Fruit fly (Drosophila melanogaster) whole organism: ENCODE measurements around the gene CG33630.

Source experiments
- CG8478 ChIP-seq: fragments of >200 bp; optimal IDR thresholded peaks from 2 replicates; lab custom pipeline; 2018; ENCODE audit warnings: inconsistent platforms
- Dll ChIP-seq: fragments of >200 bp; optimal IDR thresholded peaks from 2 replicates; lab custom pipeline; 2017
- EcR ChIP-seq, 2 experiments: fragments of >200 bp; optimal IDR thresholded peaks; 2 replicates each; lab custom pipeline; 2017; ENCODE audit warnings: missing biosample characterization in 2 of 2, missing genetic modification characterization in 2 of 2, missing genetic modification reagents in 2 of 2
- pan ChIP-seq: fragments of >200 bp; optimal IDR thresholded peaks from 2 replicates; lab custom pipeline; 2017
- psq ChIP-seq: fragments of >200 bp; optimal IDR thresholded peaks from 2 replicates; lab custom pipeline; 2017
- usp ChIP-seq: fragments of >200 bp; optimal IDR thresholded peaks from 2 replicates; lab custom pipeline; 2017; ENCODE audit warnings: missing biosample characterization, missing genetic modification characterization, mixed read lengths

Gene CG33630

DNA sequence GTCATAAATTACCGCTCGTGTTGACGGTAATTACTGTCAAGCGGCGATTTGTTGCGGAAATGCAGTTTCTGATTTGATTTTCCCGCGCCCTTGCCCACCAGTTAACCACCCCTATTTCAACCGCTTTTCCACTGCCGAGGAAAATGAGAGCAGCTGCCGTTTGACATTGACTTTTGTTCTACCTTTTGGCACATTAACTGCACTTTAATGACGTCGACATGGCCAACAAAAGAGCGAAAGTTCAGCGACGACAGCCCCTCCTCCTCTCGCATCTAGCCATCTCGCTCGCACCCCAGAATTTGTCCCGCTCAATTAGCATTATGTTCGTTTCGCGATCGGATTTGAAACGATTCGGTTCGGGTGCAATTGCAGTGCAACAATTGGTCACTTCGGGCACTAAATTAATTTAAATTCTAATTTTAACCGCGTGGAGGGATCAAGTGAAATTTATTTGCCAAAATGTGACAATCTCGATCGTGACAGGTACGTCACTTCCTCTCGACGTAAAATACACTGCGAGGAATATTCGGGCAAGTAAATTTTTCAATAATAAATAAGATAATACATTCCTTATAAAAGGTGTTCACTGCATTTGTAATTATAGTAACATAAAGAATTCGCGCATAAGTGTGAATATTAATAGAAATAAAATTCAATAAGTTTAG lies 48.9 kb downstream of the CG33630 start:
- no peak for TF ChIP-seq usp
- no peak for TF ChIP-seq CG8478 (lab: Kevin White, UChicago)
- TF ChIP-seq pan (lab: Kevin White, UChicago), result no peak
- TF ChIP-seq EcR (GFP tag; optimal IDR thresholded peaks at IDR 0.05; lab: Kevin White, UChicago), result no peak
- TF ChIP-seq psq (lab: Kevin White, UChicago), result no peak
- no peak for TF ChIP-seq Dll (lab: Kevin White, UChicago)

DNA sequence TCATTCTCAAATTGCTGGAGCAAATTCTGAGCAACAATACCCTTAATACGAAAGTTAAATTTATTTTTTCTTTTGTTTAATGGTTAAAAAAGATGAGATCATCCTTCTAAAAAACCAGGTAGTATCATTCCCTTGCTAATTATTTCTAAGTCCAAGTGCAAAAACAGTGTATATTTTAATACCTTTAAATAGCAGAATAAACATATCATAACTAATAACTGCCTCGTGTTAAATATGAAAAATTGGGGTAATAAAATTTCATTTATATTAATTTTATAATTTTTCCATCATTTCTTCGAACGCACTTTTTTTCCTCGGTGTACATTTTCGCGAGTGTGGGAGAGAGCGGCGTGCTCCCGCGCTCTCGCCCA lies 49.4 kb downstream of the CG33630 start:
- no peak for TF ChIP-seq Dll (lab: Kevin White, UChicago)
- TF ChIP-seq EcR (GFP tag; optimal IDR thresholded peaks at IDR 0.05; lab: Kevin White, UChicago), result no peak
- no peak for TF ChIP-seq usp
- TF ChIP-seq psq (lab: Kevin White, UChicago), result no peak
- no peak for TF ChIP-seq pan (lab: Kevin White, UChicago)
- TF ChIP-seq CG8478 (lab: Kevin White, UChicago), result no peak

DNA sequence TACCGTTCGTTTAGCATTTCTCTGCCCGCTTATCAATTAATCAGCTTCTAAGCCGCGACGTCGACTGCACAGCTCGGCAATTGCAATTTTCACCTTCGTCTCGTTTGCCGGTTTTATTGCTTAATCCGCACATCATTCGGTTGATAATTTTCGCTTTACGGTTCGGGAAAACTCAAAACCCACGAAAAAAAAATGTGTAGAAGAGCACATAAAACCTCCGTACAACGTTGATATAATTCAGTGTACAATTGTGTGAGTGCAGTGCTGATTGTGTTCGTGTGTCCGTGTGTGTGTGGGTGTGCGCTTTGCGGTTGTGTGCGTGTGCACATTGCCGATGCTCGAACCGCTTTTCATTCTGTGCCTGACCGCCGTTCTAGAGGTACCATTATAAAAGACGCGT lies 49.8 kb downstream of the CG33630 start, which contains the start of gene CAH7:
TSS of gene CAH7 (plus strand) at position 43 of the 400 bp plus-strand sequence.
- TF ChIP-seq usp, result no peak
- no peak for TF ChIP-seq psq (lab: Kevin White, UChicago)
- TF ChIP-seq Dll (lab: Kevin White, UChicago), result no peak
- TF ChIP-seq CG8478 (lab: Kevin White, UChicago), result no peak
- TF ChIP-seq EcR (GFP tag; optimal IDR thresholded peaks at IDR 0.05; lab: Kevin White, UChicago), result no peak
- TF ChIP-seq pan (lab: Kevin White, UChicago), result no peak
